Fruit fly (Drosophila melanogaster) whole organism, embryonic: ENCODE measurements around the gene CG4645.

Experiments
- CG10366 ChIP-seq: fragments of 200-800 bp; sonication (Bioruptor generic); IDR thresholded peaks from 2 replicates; pipeline ENCODE4 v1.3.6; 2022; ENCODE audit warnings: missing biosample characterization, missing genetic modification characterization
- CG11723 ChIP-seq: fragments of 200-800 bp; sonication (Bioruptor generic); optimal IDR thresholded peaks from 2 replicates; lab custom pipeline; 2017; ENCODE audit warnings: missing biosample characterization, mild to moderate bottlenecking, missing genetic modification characterization
- CG13894 ChIP-seq: fragments of 200-800 bp; sonication (Bioruptor generic); optimal IDR thresholded peaks from 3 replicates; lab custom pipeline; 2018; ENCODE audit warnings: missing biosample characterization, mild to moderate bottlenecking, missing genetic modification characterization, moderate library complexity
- CG14667 ChIP-seq: fragments of 200-800 bp; sonication (Bioruptor generic); IDR thresholded peaks from 2 replicates; pipeline ENCODE4 v1.3.6; 2022; ENCODE audit warnings: missing biosample characterization, missing genetic modification characterization
- CG15601 ChIP-seq: fragments of 200-800 bp; sonication (Bioruptor generic); optimal IDR thresholded peaks from 3 replicates; lab custom pipeline; 2019; ENCODE audit warnings: missing biosample characterization, mild to moderate bottlenecking, missing genetic modification characterization, moderate library complexity
- CG17361 ChIP-seq: fragments of 200-800 bp; sonication (Bioruptor generic); IDR thresholded peaks from 3 replicates; pipeline ENCODE4 v1.3.6; 2022; ENCODE audit warnings: missing biosample characterization, missing genetic modification characterization
- CG17612 ChIP-seq: fragments of 200-800 bp; sonication (Bioruptor generic); IDR thresholded peaks from 2 replicates; pipeline ENCODE4 v1.3.6; 2022; ENCODE audit warnings: missing biosample characterization, missing genetic modification characterization
- CG1792 ChIP-seq: fragments of 200-800 bp; sonication (Bioruptor generic); optimal IDR thresholded peaks from 2 replicates; lab custom pipeline; 2016; ENCODE audit warnings: missing biosample characterization, missing genetic modification characterization
- CG2199 ChIP-seq: fragments of 200-800 bp; sonication (Bioruptor generic); IDR thresholded peaks from 3 replicates; pipeline ENCODE4 v1.3.6; 2022; ENCODE audit warnings: missing biosample characterization, missing genetic modification characterization
- CG3065 ChIP-seq: fragments of 200-800 bp; sonication (Bioruptor generic); optimal IDR thresholded peaks from 2 replicates; lab custom pipeline; 2016; ENCODE audit warnings: missing biosample characterization, missing genetic modification characterization
- CG31388 ChIP-seq: fragments of 200-800 bp; sonication (Bioruptor generic); optimal IDR thresholded peaks from 2 replicates; lab custom pipeline; 2016; ENCODE audit warnings: missing biosample characterization, missing genetic modification characterization
- CG33213 ChIP-seq: fragments of 200-800 bp; sonication (Bioruptor generic); optimal IDR thresholded peaks from 3 replicates; lab custom pipeline; 2016; ENCODE audit warnings: missing biosample characterization, missing genetic modification characterization
- CG4424 ChIP-seq: fragments of 200-800 bp; sonication (Bioruptor generic); optimal IDR thresholded peaks from 3 replicates; lab custom pipeline; 2016; ENCODE audit warnings: missing biosample characterization, missing genetic modification characterization
- CG5953 ChIP-seq: fragments of 200-800 bp; sonication (Bioruptor generic); IDR thresholded peaks from 2 replicates; pipeline ENCODE4 v1.3.6; 2022; ENCODE audit warnings: missing biosample characterization, missing genetic modification characterization
- CG7372 ChIP-seq: fragments of 200-800 bp; sonication (Bioruptor generic); IDR thresholded peaks from 2 replicates; pipeline ENCODE4 v1.3.6; 2022; ENCODE audit warnings: missing biosample characterization, missing genetic modification characterization
- CG7839 ChIP-seq: fragments of 200-800 bp; sonication (Bioruptor generic); optimal IDR thresholded peaks from 3 replicates; lab custom pipeline; 2018; ENCODE audit warnings: missing biosample characterization, mild to moderate bottlenecking, missing genetic modification characterization, moderate library complexity
- CG9817 ChIP-seq: fragments of 200-800 bp; sonication (Bioruptor generic); optimal IDR thresholded peaks from 2 replicates; lab custom pipeline; 2018; ENCODE audit warnings: missing biosample characterization, mild to moderate bottlenecking, missing genetic modification characterization, moderate library complexity
- Dfd ChIP-seq, 2 experiments: fragments of >200 bp; optimal IDR thresholded peaks; 2 replicates each; lab custom pipeline; 2017; ENCODE audit warnings: missing biosample characterization in 2 of 2, missing genetic modification characterization in 2 of 2
- Dp ChIP-seq: fragments of 200-800 bp; sonication (Bioruptor generic); optimal IDR thresholded peaks from 2 replicates; lab custom pipeline; 2018; ENCODE audit warnings: missing biosample characterization, mild to moderate bottlenecking, missing genetic modification characterization, moderate library complexity
- H2.0 ChIP-seq: fragments of 200-800 bp; sonication (Bioruptor generic); IDR thresholded peaks from 2 replicates; pipeline ENCODE4 v1.3.6; 2022; ENCODE audit warnings: missing biosample characterization, missing genetic modification characterization
- MESR4 ChIP-seq: fragments of 200-800 bp; sonication (Bioruptor generic); optimal IDR thresholded peaks from 2 replicates; lab custom pipeline; 2018; ENCODE audit warnings: missing biosample characterization, mild to moderate bottlenecking, missing genetic modification characterization, moderate library complexity
- Max ChIP-seq: fragments of 200-800 bp; sonication (Bioruptor generic); optimal IDR thresholded peaks from 2 replicates; lab custom pipeline; 2016; ENCODE audit warnings: missing biosample characterization, mild to moderate bottlenecking, missing genetic modification characterization
- NFAT ChIP-seq: fragments of 200-800 bp; sonication (Bioruptor generic); IDR thresholded peaks from 2 replicates; pipeline ENCODE4 v1.3.6; 2022; ENCODE audit warnings: missing biosample characterization, missing genetic modification characterization
- Nf-YC ChIP-seq: fragments of 200-800 bp; optimal IDR thresholded peaks from 3 replicates; lab custom pipeline; 2019; ENCODE audit warnings: missing biosample characterization, mild to moderate bottlenecking, missing genetic modification characterization, moderate library complexity
- NfI ChIP-seq: fragments of 200-800 bp; sonication (Bioruptor generic); optimal IDR thresholded peaks from 3 replicates; lab custom pipeline; 2018; ENCODE audit warnings: missing biosample characterization, mild to moderate bottlenecking, missing genetic modification characterization, moderate library complexity
- PHDP ChIP-seq: fragments of 200-800 bp; sonication (Bioruptor generic); optimal IDR thresholded peaks from 3 replicates; lab custom pipeline; 2018; ENCODE audit warnings: missing biosample characterization, mild to moderate bottlenecking, missing genetic modification characterization, moderate library complexity
- Trl ChIP-seq, 3 experiments: fragments of >200 bp in 2 of 3; fragments of 200-800 bp in 1 of 3; sonication (Bioruptor generic) in 1 of 3; optimal IDR thresholded peaks; 2 replicates in 1 of 3; 3 replicates in 2 of 3; lab custom pipeline; 2016 to 2017; ENCODE audit warnings: missing biosample characterization in 1 of 3, missing genetic modification characterization in 1 of 3
- ac ChIP-seq: fragments of 200-800 bp; sonication (Bioruptor generic); optimal IDR thresholded peaks from 3 replicates; lab custom pipeline; 2017; ENCODE audit warnings: missing biosample characterization, mild to moderate bottlenecking, missing genetic modification characterization
- bab2 ChIP-seq: fragments of 200-800 bp; sonication (Bioruptor generic); optimal IDR thresholded peaks from 2 replicates; lab custom pipeline; 2016; ENCODE audit warnings: missing biosample characterization, missing genetic modification characterization
- btn ChIP-seq: fragments of 200-800 bp; sonication (Bioruptor generic); optimal IDR thresholded peaks from 2 replicates; lab custom pipeline; 2016; ENCODE audit warnings: missing biosample characterization, missing genetic modification characterization
- cg ChIP-seq: fragments of 200-800 bp; sonication (Bioruptor generic); optimal IDR thresholded peaks from 3 replicates; lab custom pipeline; 2019; ENCODE audit warnings: missing biosample characterization, mild to moderate bottlenecking, missing genetic modification characterization, moderate library complexity
- corto ChIP-seq: fragments of 200-800 bp; sonication (Bioruptor generic); optimal IDR thresholded peaks from 2 replicates; lab custom pipeline; 2016; ENCODE audit warnings: missing biosample characterization, mild to moderate bottlenecking, missing genetic modification characterization, moderate library complexity
- ewg ChIP-seq: fragments of 200-800 bp; sonication (Bioruptor generic); optimal IDR thresholded peaks from 3 replicates; lab custom pipeline; 2017; ENCODE audit warnings: mild to moderate bottlenecking, missing biosample characterization, missing genetic modification reagents, missing genetic modification characterization
- fru ChIP-seq: fragments of >200 bp; optimal IDR thresholded peaks from 2 replicates; lab custom pipeline; 2017
- fu2 ChIP-seq: fragments of 200-800 bp; sonication (Bioruptor generic); optimal IDR thresholded peaks from 2 replicates; lab custom pipeline; 2016; ENCODE audit warnings: missing biosample characterization, missing genetic modification characterization
- gfzf ChIP-seq: fragments of 200-800 bp; sonication (Bioruptor generic); optimal IDR thresholded peaks from 2 replicates; lab custom pipeline; 2016; ENCODE audit warnings: missing biosample characterization, mild to moderate bottlenecking, missing genetic modification characterization, moderate library complexity
- hth ChIP-seq: fragments of >200 bp; optimal IDR thresholded peaks from 2 replicates; lab custom pipeline; 2017; ENCODE audit warnings: inconsistent platforms
- inv ChIP-seq: fragments of 200-800 bp; sonication (Bioruptor generic); IDR thresholded peaks from 2 replicates; pipeline ENCODE4 v1.3.6; 2022; ENCODE audit warnings: missing biosample characterization, missing genetic modification characterization; ENCODE audit not compliant: partially characterized antibody
- klu ChIP-seq: fragments of 200-800 bp; sonication (Bioruptor generic); IDR thresholded peaks from 2 replicates; pipeline ENCODE4 v1.3.6; 2022; ENCODE audit warnings: missing biosample characterization, missing genetic modification characterization
- knrl ChIP-seq: fragments of 200-800 bp; sonication (Bioruptor generic); IDR thresholded peaks from 3 replicates; pipeline ENCODE4 v1.3.6; 2022; ENCODE audit warnings: missing biosample characterization, missing genetic modification characterization; ENCODE audit not compliant: partially characterized antibody
- lola ChIP-seq, 3 experiments: fragments of >200 bp in 2 of 3; fragments of 200-800 bp in 1 of 3; sonication (Bioruptor generic) in 1 of 3; optimal IDR thresholded peaks; 2 replicates each; lab custom pipeline; 2017 to 2019; ENCODE audit warnings: missing biosample characterization in 3 of 3, missing genetic modification characterization in 3 of 3, mild to moderate bottlenecking in 1 of 3, moderate library complexity in 1 of 3
- mirr ChIP-seq: fragments of 200-800 bp; sonication (Bioruptor generic); optimal IDR thresholded peaks from 3 replicates; lab custom pipeline; 2018; ENCODE audit warnings: missing biosample characterization, mild to moderate bottlenecking, missing genetic modification characterization
- mld ChIP-seq: fragments of 200-800 bp; sonication (Bioruptor generic); IDR thresholded peaks from 3 replicates; pipeline ENCODE4 v1.3.6; 2022; ENCODE audit warnings: missing biosample characterization, missing genetic modification characterization; ENCODE audit not compliant: partially characterized antibody
- nau ChIP-seq: fragments of 200-800 bp; sonication (Bioruptor generic); optimal IDR thresholded peaks from 3 replicates; lab custom pipeline; 2017; ENCODE audit warnings: missing biosample characterization, mild to moderate bottlenecking, missing genetic modification characterization, missing genetic modification reagents
- nerfin-1 ChIP-seq: fragments of 200-800 bp; sonication (Bioruptor generic); optimal IDR thresholded peaks from 3 replicates; lab custom pipeline; 2019; ENCODE audit warnings: missing biosample characterization, mild to moderate bottlenecking, missing genetic modification characterization, moderate library complexity
- odd ChIP-seq: fragments of 200-800 bp; sonication (Bioruptor generic); optimal IDR thresholded peaks from 2 replicates; lab custom pipeline; 2017; ENCODE audit warnings: missing biosample characterization, mild to moderate bottlenecking, missing genetic modification characterization
- p53 ChIP-seq: fragments of 200-800 bp; sonication (Bioruptor generic); optimal IDR thresholded peaks from 2 replicates; lab custom pipeline; 2016; ENCODE audit warnings: missing biosample characterization, missing genetic modification characterization
- ranshi ChIP-seq: fragments of 200-800 bp; sonication (Bioruptor generic); IDR thresholded peaks from 2 replicates; pipeline ENCODE4 v1.3.6; 2022; ENCODE audit warnings: missing biosample characterization, missing genetic modification characterization
- repo ChIP-seq: fragments of 200-800 bp; sonication (Bioruptor generic); optimal IDR thresholded peaks from 2 replicates; lab custom pipeline; 2016; ENCODE audit warnings: missing biosample characterization, missing genetic modification characterization
- sug ChIP-seq: fragments of 200-800 bp; optimal IDR thresholded peaks from 2 replicates; lab custom pipeline; 2019; ENCODE audit warnings: missing biosample characterization, mild to moderate bottlenecking, missing genetic modification characterization, moderate library complexity

The CG4645 gene

dm6 chrX:12923258-12923901 is 13.6 kb downstream of the CG4645 start:
- TF ChIP-seq ranshi (peak; percentile 39; the same call in 1 of the 2 replicates), CG11723 (GFP tag; lab: Kevin White, UChicago) (no peak), CG7839 (peak; percentile 46), CG10366 (no peak), CG31388 (no peak), btn (no peak), fu2 (GFP tag; lab: Kevin White, UChicago) (no peak), nau (GFP tag; lab: Kevin White, UChicago) (no peak), cg (no peak), CG9817 (tag; lab: Kevin White, UChicago) (no peak), inv (GFP tag; lab: Robert Waterston, UW) (no peak), mirr (no peak), Dp (GFP tag; lab: Kevin White, UChicago) (no peak), NfI (GFP tag; lab: Kevin White, UChicago) (no peak), mld (GFP tag; lab: Robert Waterston, UW) (no peak), H2.0 (GFP tag; lab: Robert Waterston, UW) (peak; percentile 13; the same call in 1 of the 2 replicates), CG7372 (no peak), CG17361 (GFP tag; lab: Robert Waterston, UW) (peak; percentile 68; the same call in 2 of the 3 replicates), CG15601 (tag; lab: Kevin White, UChicago) (peak; percentile 7), knrl (no peak), Nf-YC (tag; lab: Kevin White, UChicago) (no peak), lola (GFP tag; optimal IDR thresholded peaks at IDR 0.05; lab: Kevin White, UChicago) (peak in 1 of 3 experiments; percentile 39), CG2199 (no peak), nerfin-1 (peak; percentile 14), Dfd (GFP tag; optimal IDR thresholded peaks at IDR 0.05; lab: Kevin White, UChicago) (no peak), CG17612 (GFP tag; lab: Robert Waterston, UW) (no peak), fru (lab: Kevin White, UChicago) (no peak), ac (no peak), bab2 (GFP tag; lab: Kevin White, UChicago) (no peak), hth (lab: Kevin White, UChicago) (no peak), CG1792 (GFP tag; lab: Kevin White, UChicago) (no peak), sug (tag; lab: Kevin White, UChicago) (no peak), CG33213 (GFP tag; lab: Kevin White, UChicago) (no peak), p53 (GFP tag; lab: Kevin White, UChicago) (no peak), odd (GFP tag; lab: Kevin White, UChicago) (no peak), Trl (optimal IDR thresholded peaks at IDR 0.05; lab: Kevin White, UChicago) (no peak), Trl (GFP tag; optimal IDR thresholded peaks at IDR 0.05; lab: Kevin White, UChicago) (no peak), corto (GFP tag; lab: Kevin White, UChicago) (no peak), CG5953 (GFP tag; lab: Robert Waterston, UW) (no peak), CG14667 (no peak), gfzf (no peak), CG4424 (GFP tag; lab: Kevin White, UChicago) (peak; percentile 11), CG3065 (GFP tag; lab: Kevin White, UChicago) (no peak), CG13894 (tag; lab: Kevin White, UChicago) (no peak), Max (GFP tag; lab: Kevin White, UChicago) (no peak), PHDP (tag; lab: Kevin White, UChicago) (peak; percentile 21), ewg (peak; percentile 25), MESR4 (GFP tag; lab: Kevin White, UChicago) (no peak), NFAT (GFP tag; lab: Robert Waterston, UW) (no peak), repo (GFP tag; lab: Kevin White, UChicago) (no peak), klu (GFP tag; lab: Robert Waterston, UW) (no peak)
